Worm (Caenorhabditis elegans) whole organism, L2 larva: ENCODE measurements around the gene Y105C5A.1270.

Source experiments
- F13H6.1 ChIP-seq: sonication (generic microtip); optimal IDR thresholded peaks from 2 replicates; lab custom pipeline; 2016; ENCODE audit warnings: missing genetic modification characterization, missing compliant biosample characterization
- egl-27 ChIP-seq: sonication (generic microtip); optimal IDR thresholded peaks from 3 replicates; lab custom pipeline; 2017; ENCODE audit warnings: missing biosample characterization, missing genetic modification reagents, missing genetic modification characterization
- elt-1 ChIP-seq: fragments of 150-350 bp; optimal IDR thresholded peaks from 2 replicates; lab custom pipeline; 2014; ENCODE audit warnings: missing biosample characterization, missing genetic modification characterization
- lin-11 ChIP-seq: fragments of 150-350 bp; sonication (generic microtip); optimal IDR thresholded peaks from 2 replicates; lab custom pipeline; 2014; ENCODE audit warnings: missing biosample characterization, missing genetic modification characterization, inconsistent platforms, mixed read lengths
- nhr-11 ChIP-seq: fragments of 150-350 bp; optimal IDR thresholded peaks from 2 replicates; lab custom pipeline; 2014; ENCODE audit warnings: missing biosample characterization, missing genetic modification characterization
- nhr-12 ChIP-seq: fragments of 150-350 bp; optimal IDR thresholded peaks from 2 replicates; lab custom pipeline; 2014; ENCODE audit warnings: missing biosample characterization, missing genetic modification characterization
- nhr-23 ChIP-seq: fragments of 150-350 bp; optimal IDR thresholded peaks from 2 replicates; lab custom pipeline; 2014; ENCODE audit warnings: missing biosample characterization, missing genetic modification reagents, missing genetic modification characterization
- nhr-77 ChIP-seq: fragments of 150-350 bp; optimal IDR thresholded peaks from 2 replicates; lab custom pipeline; 2014; ENCODE audit warnings: missing biosample characterization, missing genetic modification characterization
- sem-4 ChIP-seq: fragments of 150-350 bp; optimal IDR thresholded peaks from 2 replicates; lab custom pipeline; 2014; ENCODE audit warnings: missing biosample characterization, missing genetic modification reagents, missing genetic modification characterization
- unc-39 ChIP-seq: fragments of 150-350 bp; optimal IDR thresholded peaks from 2 replicates; lab custom pipeline; 2014; ENCODE audit warnings: missing biosample characterization, missing genetic modification characterization
- unc-55 ChIP-seq: fragments of 150-350 bp; sonication (generic microtip); optimal IDR thresholded peaks from 3 replicates; lab custom pipeline; 2014; ENCODE audit warnings: missing biosample characterization, missing genetic modification reagents, missing genetic modification characterization
- unc-62 ChIP-seq: fragments of 150-350 bp; optimal IDR thresholded peaks from 2 replicates; lab custom pipeline; 2014; ENCODE audit warnings: missing biosample characterization, missing genetic modification reagents, missing genetic modification characterization
- ztf-4 ChIP-seq: fragments of 150-350 bp; optimal IDR thresholded peaks from 2 replicates; lab custom pipeline; 2014; ENCODE audit warnings: missing biosample characterization, missing genetic modification characterization

ce11 chrIV:15849656-15850055, 3.2 kb upstream of the Y105C5A.1270 start, which contains the start of gene Y105C5A.24:
- TF ChIP-seq unc-62 (no peak), ztf-4 (tag; lab: Kevin White, UChicago) (no peak), nhr-23 (tag; lab: Kevin White, UChicago) (no peak), egl-27 (no peak), unc-39 (tag; lab: Kevin White, UChicago) (no peak), elt-1 (tag; lab: Kevin White, UChicago) (no peak), sem-4 (tag; lab: Kevin White, UChicago) (no peak), F13H6.1 (no peak), lin-11 (tag; lab: Kevin White, UChicago) (no peak), nhr-12 (tag; lab: Kevin White, UChicago) (no peak), nhr-77 (tag; lab: Kevin White, UChicago) (no peak), nhr-11 (tag; lab: Kevin White, UChicago) (no peak), unc-55 (GFP tag; lab: Kevin White, UChicago) (no peak)
